Worm (Caenorhabditis elegans) whole organism, L2 larva: ENCODE results near the gene srh-291.

Source experiments
- R02D3.7 ChIP-seq: fragments of 150-350 bp; optimal IDR thresholded peaks from 2 replicates; lab custom pipeline; 2014; ENCODE audit warnings: missing biosample characterization, missing genetic modification characterization
- alr-1 ChIP-seq: fragments of 150-350 bp; optimal IDR thresholded peaks from 2 replicates; lab custom pipeline; 2014; ENCODE audit warnings: missing biosample characterization, missing genetic modification characterization
- ama-1 ChIP-seq: fragments of 150-350 bp; optimal IDR thresholded peaks from 2 replicates; lab custom pipeline; 2018; ENCODE audit warnings: inconsistent platforms
- ceh-82 ChIP-seq: fragments of 150-350 bp; optimal IDR thresholded peaks from 2 replicates; lab custom pipeline; 2014; ENCODE audit warnings: missing biosample characterization, missing genetic modification characterization
- elt-1 ChIP-seq: fragments of 150-350 bp; optimal IDR thresholded peaks from 2 replicates; lab custom pipeline; 2014; ENCODE audit warnings: missing biosample characterization, missing genetic modification characterization
- lin-39 ChIP-seq: fragments of 150-350 bp; optimal IDR thresholded peaks from 2 replicates; lab custom pipeline; 2014; ENCODE audit warnings: missing biosample characterization, missing genetic modification reagents, missing genetic modification characterization
- nhr-21 ChIP-seq: fragments of 150-350 bp; optimal IDR thresholded peaks from 2 replicates; lab custom pipeline; 2014; ENCODE audit warnings: missing biosample characterization, missing genetic modification characterization
- nhr-77 ChIP-seq: fragments of 150-350 bp; optimal IDR thresholded peaks from 2 replicates; lab custom pipeline; 2014; ENCODE audit warnings: missing biosample characterization, missing genetic modification characterization
- sem-4 ChIP-seq: fragments of 150-350 bp; optimal IDR thresholded peaks from 2 replicates; lab custom pipeline; 2014; ENCODE audit warnings: missing biosample characterization, missing genetic modification reagents, missing genetic modification characterization
- unc-39 ChIP-seq: fragments of 150-350 bp; optimal IDR thresholded peaks from 2 replicates; lab custom pipeline; 2014; ENCODE audit warnings: missing biosample characterization, missing genetic modification characterization
- unc-62 ChIP-seq: fragments of 150-350 bp; optimal IDR thresholded peaks from 2 replicates; lab custom pipeline; 2014; ENCODE audit warnings: missing biosample characterization, missing genetic modification reagents, missing genetic modification characterization

ce11 chrV:17857901-17858300 lies 52.5 kb downstream of the srh-291 start:
- TF ChIP-seq R02D3.7 (tag; lab: Kevin White, UChicago), result no peak
- TF ChIP-seq ama-1, result no peak
- TF ChIP-seq unc-39 (tag; lab: Kevin White, UChicago), result no peak
- peak; percentile 67 for TF ChIP-seq nhr-21 (tag; lab: Kevin White, UChicago)
- TF ChIP-seq alr-1 (tag; lab: Kevin White, UChicago), result no peak
- no peak for TF ChIP-seq unc-62 (GFP tag; lab: Kevin White, UChicago)
- TF ChIP-seq ceh-82 (tag; lab: Kevin White, UChicago), result no peak
- TF ChIP-seq elt-1 (tag; lab: Kevin White, UChicago), result no peak
- peak; percentile 55 for TF ChIP-seq sem-4 (tag; lab: Kevin White, UChicago)
- TF ChIP-seq nhr-77, result no peak
- no peak for TF ChIP-seq lin-39 (tag; lab: Kevin White, UChicago)
